Fruit fly (Drosophila melanogaster) whole organism, adult: ENCODE measurements around the gene CG5902.
A peak's percentile ranks its signal among the peaks of the same experiment; 100 is the strongest.

Experiments
- CG11617 ChIP-seq: fragments of 200-800 bp; sonication (Bioruptor generic); optimal IDR thresholded peaks from 2 replicates; lab custom pipeline; 2017; ENCODE audit warnings: mild to moderate bottlenecking, missing biosample characterization, missing genetic modification reagents, missing genetic modification characterization
- CG12768 ChIP-seq: fragments of 200-800 bp; sonication (Bioruptor generic); optimal IDR thresholded peaks from 2 replicates; lab custom pipeline; 2017; ENCODE audit warnings: missing biosample characterization, missing genetic modification characterization, mild to moderate bottlenecking, moderate library complexity, missing genetic modification reagents
- CG14711 ChIP-seq: fragments of 200-800 bp; sonication (Bioruptor generic); optimal IDR thresholded peaks from 2 replicates; lab custom pipeline; 2018; ENCODE audit warnings: missing biosample characterization, mild to moderate bottlenecking, missing genetic modification characterization, moderate library complexity
- CG1620 ChIP-seq: fragments of 200-800 bp; sonication (Bioruptor generic); optimal IDR thresholded peaks from 2 replicates; lab custom pipeline; 2016; ENCODE audit warnings: missing biosample characterization, missing genetic modification characterization
- CG33017 ChIP-seq: fragments of 200-800 bp; sonication (Bioruptor generic); optimal IDR thresholded peaks from 2 replicates; lab custom pipeline; 2018; ENCODE audit warnings: missing biosample characterization, mild to moderate bottlenecking, missing genetic modification characterization, moderate library complexity
- CG5204 ChIP-seq: fragments of 200-800 bp; sonication (Bioruptor generic); optimal IDR thresholded peaks from 2 replicates; lab custom pipeline; 2016; ENCODE audit warnings: missing biosample characterization, missing genetic modification characterization
- CG7045 ChIP-seq: fragments of 200-800 bp; sonication (Bioruptor generic); optimal IDR thresholded peaks from 2 replicates; lab custom pipeline; 2017; ENCODE audit warnings: missing biosample characterization, mild to moderate bottlenecking, missing genetic modification characterization
- CG7101 ChIP-seq: fragments of 200-800 bp; sonication (Bioruptor generic); optimal IDR thresholded peaks from 2 replicates; lab custom pipeline; 2018; ENCODE audit warnings: missing biosample characterization, mild to moderate bottlenecking, missing genetic modification characterization, moderate library complexity
- Clk ChIP-seq: fragments of 200-800 bp; sonication (Bioruptor generic); optimal IDR thresholded peaks from 2 replicates; lab custom pipeline; 2017; ENCODE audit warnings: missing biosample characterization, missing genetic modification characterization
- Crg-1 ChIP-seq: fragments of 200-800 bp; sonication (Bioruptor generic); optimal IDR thresholded peaks from 2 replicates; lab custom pipeline; 2016; ENCODE audit warnings: missing biosample characterization, missing genetic modification characterization
- Hr96 ChIP-seq: fragments of 200-800 bp; sonication (Bioruptor generic); optimal IDR thresholded peaks from 2 replicates; lab custom pipeline; 2016; ENCODE audit warnings: missing biosample characterization, missing genetic modification characterization
- Mnt ChIP-seq: fragments of 200-800 bp; sonication (Bioruptor generic); optimal IDR thresholded peaks from 2 replicates; lab custom pipeline; 2016; ENCODE audit warnings: missing biosample characterization, mild to moderate bottlenecking, missing genetic modification characterization
- bab1 ChIP-seq: fragments of 200-800 bp; sonication (Bioruptor generic); optimal IDR thresholded peaks from 3 replicates; lab custom pipeline; 2019; ENCODE audit warnings: missing biosample characterization, mild to moderate bottlenecking, missing genetic modification characterization, moderate library complexity
- cic ChIP-seq: fragments of 200-800 bp; sonication (Bioruptor generic); optimal IDR thresholded peaks from 2 replicates; lab custom pipeline; 2017; ENCODE audit warnings: missing biosample characterization, mild to moderate bottlenecking, missing genetic modification characterization, moderate library complexity
- cnc ChIP-seq, 2 experiments: fragments of >200 bp; optimal IDR thresholded peaks; 2 replicates each; lab custom pipeline; 2017
- kay ChIP-seq: fragments of 200-800 bp; sonication (Bioruptor generic); peaks from one replicate; lab custom pipeline; 2016; ENCODE audit warnings: missing biosample characterization, missing genetic modification characterization, borderline replicate concordance
- ovo ChIP-seq: fragments of 200-800 bp; sonication (Bioruptor generic); optimal IDR thresholded peaks from 2 replicates; lab custom pipeline; 2016; ENCODE audit warnings: missing biosample characterization, missing genetic modification characterization
- pad ChIP-seq: fragments of 200-800 bp; sonication (Bioruptor generic); optimal IDR thresholded peaks from 3 replicates; lab custom pipeline; 2017; ENCODE audit warnings: missing biosample characterization, missing genetic modification characterization, mild to moderate bottlenecking, moderate library complexity, missing genetic modification reagents
- tj ChIP-seq: fragments of 200-800 bp; sonication (Bioruptor generic); optimal IDR thresholded peaks from 3 replicates; lab custom pipeline; 2017; ENCODE audit warnings: missing biosample characterization, mild to moderate bottlenecking, missing genetic modification characterization, moderate library complexity
- toe ChIP-seq: fragments of 200-800 bp; sonication (Bioruptor generic); optimal IDR thresholded peaks from 2 replicates; lab custom pipeline; 2016; ENCODE audit warnings: missing biosample characterization, missing genetic modification characterization

The CG5902 gene

DNA sequence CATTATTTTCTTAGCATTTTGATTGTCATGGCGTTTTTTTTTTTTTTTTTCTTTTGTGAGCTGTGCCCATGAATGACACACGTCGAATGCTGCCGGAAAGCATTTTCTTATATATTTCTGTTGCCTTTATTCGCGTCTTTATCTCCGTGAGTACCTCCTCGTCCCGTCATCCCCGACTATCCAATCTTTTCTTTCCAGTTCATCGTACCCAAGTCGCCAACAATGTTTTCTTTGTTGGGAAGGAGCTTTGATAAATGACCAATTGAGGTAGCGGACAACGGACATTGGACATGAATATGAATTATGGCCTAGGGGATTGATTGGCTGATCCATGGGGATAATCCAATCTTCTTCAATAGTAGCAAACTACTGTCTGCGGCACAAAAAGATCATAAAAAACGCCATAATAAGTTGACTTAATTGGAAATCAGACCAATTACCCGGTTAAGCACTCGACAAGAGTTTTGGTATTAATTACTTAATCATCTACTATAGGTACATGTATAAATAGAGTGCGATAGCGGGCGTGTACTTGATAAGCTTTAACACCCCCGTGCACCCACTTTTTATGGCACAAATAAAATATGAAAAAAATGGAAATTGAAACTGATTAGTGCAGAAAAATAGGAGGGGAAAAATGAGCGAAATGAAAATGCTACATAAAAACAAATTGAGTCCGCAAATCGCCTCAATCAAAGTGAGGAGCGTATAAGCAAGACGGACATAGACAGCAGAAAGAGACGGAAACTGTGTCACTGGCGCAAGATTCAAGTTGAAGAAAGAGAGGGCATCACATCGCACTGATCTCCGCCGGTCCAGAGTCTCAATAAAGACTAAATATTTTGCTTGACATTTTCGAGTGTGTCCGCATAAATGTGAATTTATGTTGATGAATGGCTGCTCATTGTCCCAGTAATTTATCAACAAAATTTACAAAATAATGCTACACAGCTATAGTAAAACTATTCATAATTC, 29.8 kb downstream of the CG5902 start:
- no peak for TF ChIP-seq Clk (GFP tag; lab: Kevin White, UChicago)
- TF ChIP-seq toe, result no peak
- TF ChIP-seq cnc (optimal IDR thresholded peaks at IDR 0.05; lab: Kevin White, UChicago), result no peak
- no peak for TF ChIP-seq CG5204 (GFP tag; lab: Kevin White, UChicago)
- TF ChIP-seq CG12768, result peak; percentile 64
- peak; percentile 7 for TF ChIP-seq CG14711
- peak; percentile 77 for TF ChIP-seq kay (GFP tag; lab: Kevin White, UChicago)
- no peak for TF ChIP-seq tj (GFP tag; lab: Kevin White, UChicago)
- no peak for TF ChIP-seq Hr96 (GFP tag; lab: Kevin White, UChicago)
- no peak for TF ChIP-seq Crg-1 (GFP tag; lab: Kevin White, UChicago)
- no peak for TF ChIP-seq CG1620 (GFP tag; lab: Kevin White, UChicago)
- TF ChIP-seq CG7045, result peak; percentile 33
- no peak for TF ChIP-seq CG11617 (GFP tag; lab: Kevin White, UChicago)
- peak; percentile 94 for TF ChIP-seq pad
- no peak for TF ChIP-seq CG33017 (tag; lab: Kevin White, UChicago)
- TF ChIP-seq cic (GFP tag; lab: Kevin White, UChicago), result peak; percentile 44

DNA sequence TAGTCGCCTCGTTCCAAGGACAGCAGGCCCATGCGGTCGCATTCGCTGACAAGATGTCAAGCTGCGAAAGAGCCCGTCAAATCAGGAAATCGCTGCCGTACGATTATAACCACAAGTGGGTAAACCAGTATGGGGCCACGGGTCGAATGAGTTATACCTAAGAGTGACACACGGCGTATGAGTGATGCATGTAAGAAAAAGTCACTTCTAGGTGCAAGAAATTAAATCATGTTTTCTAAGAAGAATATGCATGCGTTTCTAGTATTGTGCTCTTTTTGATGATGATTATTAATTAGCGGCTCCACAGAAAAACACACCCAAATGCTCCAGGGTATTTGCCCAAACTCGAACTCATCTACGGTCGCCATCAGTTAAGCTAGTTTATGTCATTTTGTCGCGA, 31.2 kb downstream of the CG5902 start:
- TF ChIP-seq CG5204 (GFP tag; lab: Kevin White, UChicago), result no peak
- no peak for TF ChIP-seq cic (GFP tag; lab: Kevin White, UChicago)
- TF ChIP-seq pad, result no peak
- no peak for TF ChIP-seq CG12768
- no peak for TF ChIP-seq CG7101 (tag; lab: Kevin White, UChicago)
- no peak for TF ChIP-seq toe
- TF ChIP-seq CG14711, result no peak
- no peak for TF ChIP-seq bab1 (GFP tag; lab: Kevin White, UChicago)
- no peak for TF ChIP-seq ovo
- TF ChIP-seq Mnt (GFP tag; lab: Kevin White, UChicago), result no peak
- TF ChIP-seq CG33017 (tag; lab: Kevin White, UChicago), result no peak
- no peak for TF ChIP-seq kay (GFP tag; lab: Kevin White, UChicago)

DNA sequence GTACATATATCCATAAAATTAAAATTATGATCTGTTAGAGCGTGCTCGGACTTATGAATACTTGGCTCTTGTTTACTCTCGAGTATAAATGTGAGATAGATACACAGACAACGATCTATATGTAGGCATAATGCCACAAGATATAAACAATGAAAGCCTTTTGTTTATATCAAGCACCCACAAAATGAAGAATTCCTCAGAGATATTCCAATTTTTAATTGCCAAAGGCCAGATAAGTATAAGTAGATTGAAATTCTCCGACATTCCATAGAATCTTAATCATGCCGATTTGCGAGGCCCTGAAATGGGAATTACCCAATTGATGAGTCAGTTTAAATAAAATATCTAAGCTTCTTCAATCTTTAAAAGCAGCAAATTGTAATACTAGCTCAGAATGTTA, 35.5 kb downstream of the CG5902 start:
- TF ChIP-seq pad (no peak), CG33017 (tag; lab: Kevin White, UChicago) (no peak), CG12768 (no peak), CG7045 (no peak), Mnt (GFP tag; lab: Kevin White, UChicago) (no peak), bab1 (GFP tag; lab: Kevin White, UChicago) (no peak), cnc (optimal IDR thresholded peaks at IDR 0.05; lab: Kevin White, UChicago) (no peak)

DNA sequence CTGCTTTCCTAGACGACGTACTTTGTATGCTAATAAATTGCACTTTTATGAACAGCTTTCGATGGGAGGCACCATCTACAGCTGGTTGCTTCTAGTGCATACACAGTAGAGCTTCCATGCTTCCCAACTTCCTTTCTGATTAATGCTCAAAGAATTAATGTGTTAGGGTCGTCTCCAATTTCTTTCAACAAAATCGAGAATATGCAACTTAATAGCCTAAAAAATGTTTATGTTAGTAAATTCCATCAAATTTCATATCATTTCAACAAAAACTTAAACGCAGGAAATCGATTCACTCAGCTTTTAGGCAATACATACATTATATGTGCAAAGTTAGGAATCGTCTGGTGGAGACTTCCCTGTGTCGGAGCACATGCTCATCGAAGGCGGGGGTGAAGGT, 37.7 kb downstream of the CG5902 start:
- TF ChIP-seq tj (GFP tag; lab: Kevin White, UChicago) (no peak), CG1620 (GFP tag; lab: Kevin White, UChicago) (no peak), CG12768 (no peak), Hr96 (GFP tag; lab: Kevin White, UChicago) (no peak), cnc (optimal IDR thresholded peaks at IDR 0.05; lab: Kevin White, UChicago) (no peak), Crg-1 (GFP tag; lab: Kevin White, UChicago) (no peak), pad (no peak), kay (GFP tag; lab: Kevin White, UChicago) (no peak), ovo (no peak), Clk (GFP tag; lab: Kevin White, UChicago) (no peak), CG7101 (tag; lab: Kevin White, UChicago) (no peak), toe (no peak), bab1 (GFP tag; lab: Kevin White, UChicago) (no peak), CG33017 (tag; lab: Kevin White, UChicago) (no peak), CG11617 (GFP tag; lab: Kevin White, UChicago) (no peak), CG7045 (no peak), Mnt (GFP tag; lab: Kevin White, UChicago) (no peak), CG14711 (no peak), cic (GFP tag; lab: Kevin White, UChicago) (no peak)

DNA sequence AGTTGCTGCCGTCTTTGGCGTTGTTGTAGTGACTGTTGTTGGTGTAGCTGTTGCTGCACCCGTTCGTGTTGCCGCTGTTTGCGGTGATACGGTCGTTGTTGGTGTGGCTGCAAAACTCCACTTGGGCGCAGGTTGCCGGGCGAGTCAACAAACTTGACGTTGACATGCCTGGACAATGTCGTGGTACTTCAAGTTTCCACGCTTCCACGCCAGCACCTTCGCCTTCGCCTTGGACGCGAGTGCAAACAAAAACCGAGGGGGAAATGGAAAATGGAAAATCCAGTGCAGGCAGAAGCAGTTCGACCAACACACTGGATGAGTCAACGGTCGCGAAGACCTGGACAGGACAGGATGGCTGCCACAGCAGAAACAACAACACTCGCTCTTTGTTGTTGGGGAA, 38.2 kb downstream of the CG5902 start:
- TF ChIP-seq CG11617 (GFP tag; lab: Kevin White, UChicago), result no peak
- peak; percentile 29 for TF ChIP-seq kay (GFP tag; lab: Kevin White, UChicago)
- TF ChIP-seq ovo, result no peak

DNA sequence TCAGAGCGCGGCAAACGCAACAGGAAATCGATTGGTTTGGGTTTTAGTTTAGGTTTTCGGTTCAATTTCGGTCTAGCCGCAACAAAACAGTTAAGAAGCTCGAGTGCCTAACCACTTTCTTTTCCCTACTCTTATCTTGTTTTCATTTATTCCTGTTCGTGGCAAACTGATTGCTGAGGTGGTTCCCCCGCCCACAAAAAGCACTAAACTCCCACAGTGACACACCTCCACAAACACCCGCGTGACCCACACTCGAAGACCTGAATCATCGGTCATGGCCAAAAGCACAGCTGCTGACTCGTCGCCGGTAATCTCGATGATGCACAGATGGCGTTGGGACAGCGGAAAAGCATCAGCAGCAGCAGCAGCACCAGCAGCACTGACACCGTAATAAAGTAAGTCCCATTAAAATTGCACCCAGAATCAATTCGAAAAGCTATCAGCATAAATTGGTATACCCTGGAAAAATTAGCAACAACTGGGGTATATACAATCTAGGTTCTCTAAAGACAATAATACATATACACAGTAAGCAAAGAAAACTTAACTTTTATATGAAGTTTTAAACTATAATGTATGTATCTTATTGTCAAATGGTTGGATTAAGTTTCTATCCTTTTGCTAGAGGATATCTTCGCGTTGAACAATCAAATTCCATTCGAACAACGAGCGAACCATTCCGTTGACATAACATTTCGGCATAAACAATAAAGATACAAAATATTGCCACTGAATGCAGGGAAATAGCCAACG, 39.4 kb downstream of the CG5902 start:
- TF ChIP-seq Mnt (GFP tag; lab: Kevin White, UChicago), result no peak
- TF ChIP-seq toe, result no peak
- TF ChIP-seq CG11617 (GFP tag; lab: Kevin White, UChicago), result no peak
- no peak for TF ChIP-seq CG5204 (GFP tag; lab: Kevin White, UChicago)
- TF ChIP-seq CG7101 (tag; lab: Kevin White, UChicago), result no peak
- TF ChIP-seq Clk (GFP tag; lab: Kevin White, UChicago), result no peak
